Worm (Caenorhabditis elegans): ENCODE results near the gene fat-3.

The fat-3 gene

ce11 chrIV:9810633-9811032 lies 7.8 kb downstream of the fat-3 start, which contains the start of gene dct-15:
Gene dct-15, minus strand, starts transcription at chrIV:9810733.
- TF ChIP-seq tbx-2 (tag; optimal IDR thresholded peaks at IDR 0.05) (no peak), hmg-11 (tag; optimal IDR thresholded peaks at IDR 0.05) (no peak), nhr-28 (tag; optimal IDR thresholded peaks at IDR 0.05) (no peak), ceh-16 (tag; optimal IDR thresholded peaks at IDR 0.05) (no peak), aly-2 (tag; optimal IDR thresholded peaks at IDR 0.05) (no peak), sea-2 (GFP tag; optimal IDR thresholded peaks at IDR 0.05) (no peak), pha-4 (tag; optimal IDR thresholded peaks at IDR 0.05) (no peak), nhr-23 (tag; optimal IDR thresholded peaks at IDR 0.05) (no peak), nhr-237 (tag; optimal IDR thresholded peaks at IDR 0.05) (no peak), R02D3.7 (tag; optimal IDR thresholded peaks at IDR 0.05) (no peak), snpc-4 (tag; optimal IDR thresholded peaks at IDR 0.05) (no peak), ceh-9 (tag; optimal IDR thresholded peaks at IDR 0.05) (no peak)

ce11 chrIV:9811487-9811886 lies 8.7 kb downstream of the fat-3 start:
- TF ChIP-seq egl-27 (tag; optimal IDR thresholded peaks at IDR 0.05) = no peak

- TF ChIP-seq ceh-28 (tag; optimal IDR thresholded peaks at IDR 0.05) (no peak), ama-1 (optimal IDR thresholded peaks at IDR 0.05) (no peak), nhr-237 (tag; optimal IDR thresholded peaks at IDR 0.05) (no peak), lin-39 (tag; optimal IDR thresholded peaks at IDR 0.05) (no peak), ztf-4 (tag; optimal IDR thresholded peaks at IDR 0.05) (no peak), jun-1 (tag; optimal IDR thresholded peaks at IDR 0.05) (no peak), nhr-43 (tag; optimal IDR thresholded peaks at IDR 0.05; ENCODE audit: poor library complexity, severe bottlenecking) (no peak), unc-39 (tag; optimal IDR thresholded peaks at IDR 0.05) (no peak), ceh-9 (tag; optimal IDR thresholded peaks at IDR 0.05) (no peak), sea-2 (GFP tag; optimal IDR thresholded peaks at IDR 0.05) (no peak), hmg-11 (tag; optimal IDR thresholded peaks at IDR 0.05) (no peak)
Observed at ce11 chrIV:9815432-9815831, 12.6 kb downstream of the fat-3 start, which contains the start of gene egl-20. Gene egl-20, minus strand, starts transcription at chrIV:9815532.

- TF ChIP-seq ceh-9 (tag; optimal IDR thresholded peaks at IDR 0.05) (no peak), nhr-23 (tag; optimal IDR thresholded peaks at IDR 0.05) (peak; percentile 40)
Observed at ce11 chrIV:9821621-9822020, 18.8 kb downstream of the fat-3 start, which contains the start of gene col-123. Gene col-123, plus strand, starts transcription at chrIV:9821921.

- TF ChIP-seq nhr-77 (tag; optimal IDR thresholded peaks at IDR 0.05) (no peak), nhr-43 (tag; optimal IDR thresholded peaks at IDR 0.05; ENCODE audit: poor library complexity, severe bottlenecking) (no peak), fkh-10 (GFP tag; optimal IDR thresholded peaks at IDR 0.05) (no peak), aly-2 (tag; optimal IDR thresholded peaks at IDR 0.05) (no peak), nhr-67 (tag; optimal IDR thresholded peaks at IDR 0.05) (no peak), tbx-2 (tag; optimal IDR thresholded peaks at IDR 0.05) (no peak), nfya-1 (tag; optimal IDR thresholded peaks at IDR 0.05; ENCODE audit: insufficient read depth) (no peak), ceh-16 (tag; optimal IDR thresholded peaks at IDR 0.05) (no peak), unc-39 (tag; optimal IDR thresholded peaks at IDR 0.05) (no peak), hmg-11 (tag; optimal IDR thresholded peaks at IDR 0.05) (no peak), ceh-9 (tag; optimal IDR thresholded peaks at IDR 0.05) (no peak), ceh-28 (tag; optimal IDR thresholded peaks at IDR 0.05) (no peak), ZK546.5 (tag; optimal IDR thresholded peaks at IDR 0.05) (no peak), ama-1 (optimal IDR thresholded peaks at IDR 0.05) (no peak), zag-1 (tag; optimal IDR thresholded peaks at IDR 0.05) (no peak)
Observed at ce11 chrIV:9822585-9822984, 19.8 kb downstream of the fat-3 start.

- TF ChIP-seq ceh-16 (tag; optimal IDR thresholded peaks at IDR 0.05) (no peak), ZK546.5 (tag; optimal IDR thresholded peaks at IDR 0.05) (no peak), nhr-76 (tag; optimal IDR thresholded peaks at IDR 0.05) (no peak), pha-4 (tag; optimal IDR thresholded peaks at IDR 0.05) (no peak), nhr-23 (tag; optimal IDR thresholded peaks at IDR 0.05) (no peak), nhr-28 (tag; optimal IDR thresholded peaks at IDR 0.05) (no peak), R02D3.7 (tag; optimal IDR thresholded peaks at IDR 0.05) (no peak), skn-1 (tag; optimal IDR thresholded peaks at IDR 0.05) (no peak), ztf-11 (tag; optimal IDR thresholded peaks at IDR 0.05) (no peak), elt-1 (tag; optimal IDR thresholded peaks at IDR 0.05) (no peak), daf-12 (tag; optimal IDR thresholded peaks at IDR 0.05) (no peak), zag-1 (tag; optimal IDR thresholded peaks at IDR 0.05) (no peak), mdl-1 (tag; optimal IDR thresholded peaks at IDR 0.05) (no peak), eor-1 (tag; optimal IDR thresholded peaks at IDR 0.05) (no peak), ama-1 (optimal IDR thresholded peaks at IDR 0.05) (no peak), unc-62 (GFP tag; optimal IDR thresholded peaks at IDR 0.05) (no peak), nhr-11 (tag; optimal IDR thresholded peaks at IDR 0.05) (no peak), fos-1 (tag; optimal IDR thresholded peaks at IDR 0.05) (no peak), nhr-237 (tag; optimal IDR thresholded peaks at IDR 0.05) (no peak)
Observed at ce11 chrIV:9824480-9824879, 21.7 kb downstream of the fat-3 start, which contains the start of gene catp-6. Gene catp-6, minus strand, starts transcription at chrIV:9824580.
